Worm (Caenorhabditis elegans) whole organism, L3 larva: ENCODE data around the gene fbxa-127.

Source experiments
- ama-1 ChIP-seq: fragments of 150-350 bp; optimal IDR thresholded peaks from 2 replicates; lab custom pipeline; 2018
- ceh-9 ChIP-seq: sonication (generic microtip); optimal IDR thresholded peaks from 2 replicates; lab custom pipeline; 2018; ENCODE audit warnings: missing biosample characterization, missing genetic modification characterization
- daf-12 ChIP-seq: fragments of 150-350 bp; optimal IDR thresholded peaks from 2 replicates; lab custom pipeline; 2014; ENCODE audit warnings: missing biosample characterization, missing genetic modification reagents, missing genetic modification characterization
- egl-5 ChIP-seq: fragments of 150-350 bp; optimal IDR thresholded peaks from 2 replicates; lab custom pipeline; 2017; ENCODE audit warnings: missing biosample characterization, missing genetic modification reagents, missing genetic modification characterization, inconsistent platforms
- elt-3 ChIP-seq, 3 experiments: fragments of 150-350 bp in 1 of 3; sonication (generic microtip) in 2 of 3; optimal IDR thresholded peaks; 2 replicates in 2 of 3; 4 replicates in 1 of 3; lab custom pipeline; 2014 to 2017; ENCODE audit warnings: missing biosample characterization in 3 of 3, missing genetic modification characterization in 3 of 3
- jun-1 ChIP-seq: fragments of 150-350 bp; optimal IDR thresholded peaks from 2 replicates; lab custom pipeline; 2014; ENCODE audit warnings: missing biosample characterization, missing genetic modification reagents, missing genetic modification characterization
- lsy-12 ChIP-seq: sonication (generic microtip); optimal IDR thresholded peaks from 2 replicates; lab custom pipeline; 2016; ENCODE audit warnings: mild to moderate bottlenecking, missing genetic modification characterization, missing compliant biosample characterization
- mml-1 ChIP-seq: fragments of 150-350 bp; sonication (generic microtip); optimal IDR thresholded peaks from 3 replicates; lab custom pipeline; 2014; ENCODE audit warnings: missing biosample characterization, missing genetic modification characterization
- nhr-11 ChIP-seq: fragments of 150-350 bp; optimal IDR thresholded peaks from 2 replicates; lab custom pipeline; 2014; ENCODE audit warnings: missing biosample characterization, missing genetic modification characterization
- pha-4 ChIP-seq: fragments of 150-350 bp; optimal IDR thresholded peaks from 2 replicates; lab custom pipeline; 2014; ENCODE audit warnings: missing biosample characterization, missing genetic modification reagents, missing genetic modification characterization
- unc-39 ChIP-seq: sonication (generic microtip); optimal IDR thresholded peaks from 4 replicates; lab custom pipeline; 2017; ENCODE audit warnings: missing biosample characterization, missing genetic modification characterization
- unc-62 ChIP-seq: fragments of 150-350 bp; sonication (generic microtip); optimal IDR thresholded peaks from 4 replicates; lab custom pipeline; 2014; ENCODE audit warnings: missing biosample characterization, missing genetic modification reagents, missing genetic modification characterization

DNA sequence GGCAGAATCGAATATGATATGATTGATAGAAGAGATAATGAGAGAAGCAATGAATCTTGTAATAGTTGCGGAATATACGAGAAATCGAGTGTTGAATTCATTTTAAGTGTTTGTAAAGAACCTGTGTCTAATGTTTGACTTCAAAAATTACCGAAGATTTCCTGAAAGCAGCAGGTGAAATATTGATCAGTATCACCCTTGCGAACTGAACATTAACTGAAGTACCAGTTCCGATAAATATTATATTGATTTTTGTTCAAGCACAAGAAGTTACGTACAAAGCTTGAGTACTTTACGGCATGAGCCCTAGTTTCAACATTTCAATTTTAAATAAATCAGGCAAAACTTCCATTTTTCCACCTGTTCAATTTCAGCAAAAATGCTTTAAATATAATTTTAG is 49.3 kb upstream of the fbxa-127 start, which contains the start of gene srz-103:
- TF ChIP-seq ama-1 (lab: Kevin White, UChicago) (no peak), unc-62 (GFP tag; lab: Kevin White, UChicago) (no peak), unc-39 (no peak), lsy-12 (tag; lab: Kevin White, UChicago) (no peak), pha-4 (tag; lab: Kevin White, UChicago) (no peak), egl-5 (tag; lab: Kevin White, UChicago) (no peak), jun-1 (no peak), nhr-11 (no peak), mml-1 (tag; lab: Kevin White, UChicago) (no peak), daf-12 (no peak), elt-3 (tag; optimal IDR thresholded peaks at IDR 0.05; lab: Kevin White, UChicago) (no peak), ceh-9 (tag; lab: Kevin White, UChicago) (no peak)
